Fruit fly (Drosophila melanogaster): ENCODE results near the gene CG2519.
A peak's percentile ranks its signal among the peaks of the same experiment; 100 is the strongest.

The CG2519 gene

dm6 chr3R:5565623-5566022 lies 18.0 kb upstream of the CG2519 start (continued):
- TF ChIP-seq ro (GFP tag; IDR thresholded peaks at IDR 0.05) (peak; percentile 36; the same call in 1 of the 2 replicates), Dref (GFP tag; IDR thresholded peaks at IDR 0.05) (no peak), CG14014 (GFP tag; IDR thresholded peaks at IDR 0.05) (peak; percentile 89), CG14710 (tag; optimal IDR thresholded peaks at IDR 0.05) (peak; percentile 28), otp (GFP tag; IDR thresholded peaks at IDR 0.05) (peak; percentile 85), CG11723 (GFP tag; optimal IDR thresholded peaks at IDR 0.05) (peak; percentile 62), NfI (GFP tag; optimal IDR thresholded peaks at IDR 0.05) (peak; percentile 81), CG3847 (GFP tag; IDR thresholded peaks at IDR 0.05) (peak; percentile 82), HLH54F (GFP tag; optimal IDR thresholded peaks at IDR 0.05) (peak; percentile 80), sob (GFP tag; IDR thresholded peaks at IDR 0.05) (peak; percentile 85), disco-r (GFP tag; optimal IDR thresholded peaks at IDR 0.05) (peak; percentile 26), row (GFP tag; IDR thresholded peaks at IDR 0.05) (peak; percentile 92), CG9876 (GFP tag; optimal IDR thresholded peaks at IDR 0.05) (peak; percentile 6), pzg (GFP tag; optimal IDR thresholded peaks at IDR 0.05) (peak; percentile 4), CG14860 (GFP tag; IDR thresholded peaks at IDR 0.05; ENCODE audit: partially characterized antibody) (no peak), ac (GFP tag; optimal IDR thresholded peaks at IDR 0.05) (no peak), kni (GFP tag; optimal IDR thresholded peaks at IDR 0.05) (no peak), CG8089 (GFP tag; optimal IDR thresholded peaks at IDR 0.05) (peak; percentile 53), CG13424 (tag; optimal IDR thresholded peaks at IDR 0.05) (peak; percentile 79), CG7928 (GFP tag; optimal IDR thresholded peaks at IDR 0.05) (no peak), odd (GFP tag; optimal IDR thresholded peaks at IDR 0.05) (peak; percentile 57), CG8290 (GFP tag; optimal IDR thresholded peaks at IDR 0.05) (no peak), CG8290 (tag; optimal IDR thresholded peaks at IDR 0.05) (peak in 1 of 2 experiments; percentile 84), ewg (GFP tag; optimal IDR thresholded peaks at IDR 0.05) (peak; percentile 69), CG18262 (tag; optimal IDR thresholded peaks at IDR 0.05) (peak; percentile 72), gcm2 (GFP tag; optimal IDR thresholded peaks at IDR 0.05) (peak; percentile 67), MESR4 (GFP tag; optimal IDR thresholded peaks at IDR 0.05) (peak; percentile 4), twi (tag; optimal IDR thresholded peaks at IDR 0.05) (peak; percentile 21), ap (GFP tag; IDR thresholded peaks at IDR 0.05) (peak; percentile 64), sug (tag; optimal IDR thresholded peaks at IDR 0.05) (peak; percentile 95), slbo (GFP tag; IDR thresholded peaks at IDR 0.05) (peak; percentile 92), Dek (tag; optimal IDR thresholded peaks at IDR 0.05) (peak; percentile 79), CG4854 (GFP tag; optimal IDR thresholded peaks at IDR 0.05) (peak; percentile 50), CG12155 (GFP tag; optimal IDR thresholded peaks at IDR 0.05) (peak; percentile 52), CG1792 (GFP tag; optimal IDR thresholded peaks at IDR 0.05) (peak; percentile 63), CG11398 (GFP tag; optimal IDR thresholded peaks at IDR 0.05) (peak; percentile 49), jing (GFP tag; optimal IDR thresholded peaks at IDR 0.05) (no peak), ato (GFP tag; IDR thresholded peaks at IDR 0.05; ENCODE audit: partially characterized antibody) (no peak), CG17912 (GFP tag; optimal IDR thresholded peaks at IDR 0.05) (no peak), MTF-1 (GFP tag; optimal IDR thresholded peaks at IDR 0.05; ENCODE audit: borderline replicate concordance) (peak; percentile 40), CG7357 (GFP tag; IDR thresholded peaks at IDR 0.05) (peak; percentile 68; the same call in 2 of the 3 replicates), CG4820 (GFP tag; optimal IDR thresholded peaks at IDR 0.05) (peak; percentile 65), cwo (GFP tag; optimal IDR thresholded peaks at IDR 0.05) (peak; percentile 81), CG4617 (GFP tag; optimal IDR thresholded peaks at IDR 0.05; ENCODE audit: borderline replicate concordance) (no peak), Adf1 (GFP tag; IDR thresholded peaks at IDR 0.05) (peak; percentile 67), E2f1 (GFP tag; IDR thresholded peaks at IDR 0.05) (peak; percentile 86), Hmr (GFP tag; optimal IDR thresholded peaks at IDR 0.05) (peak; percentile 88), dpn (GFP tag; optimal IDR thresholded peaks at IDR 0.05) (peak; percentile 57 to 74), tio (GFP tag; optimal IDR thresholded peaks at IDR 0.05) (no peak), pho (GFP tag; optimal IDR thresholded peaks at IDR 0.05) (peak; percentile 79), CG6175 (GFP tag; IDR thresholded peaks at IDR 0.05) (peak; percentile 73; the same call in 2 of the 3 replicates)

Data from whole organism, embryonic.